Fruit fly (Drosophila melanogaster): ENCODE measurements around the gene CG3609.

The CG3609 gene

DNA sequence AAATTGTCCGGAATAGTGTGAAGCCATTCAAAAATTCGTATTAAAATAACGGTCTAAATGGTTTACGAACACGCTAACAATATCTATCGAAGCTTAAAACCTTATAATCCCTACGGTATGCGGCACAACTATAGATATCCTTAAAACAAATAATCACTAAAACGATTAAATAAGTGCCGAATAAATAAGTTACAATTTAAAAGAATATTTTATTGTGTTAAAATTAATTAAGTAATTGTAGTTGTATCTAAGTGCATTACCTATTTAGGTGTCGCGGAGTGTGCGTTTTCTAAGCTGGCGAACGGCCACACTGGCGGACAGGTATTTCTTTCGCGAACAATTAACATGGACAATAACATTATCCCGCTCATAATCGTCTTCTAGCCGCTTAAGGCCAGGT lies 6.4 kb upstream of the CG3609 start, which contains the start of gene Eogt (continued):
- TF ChIP-seq CG15514 (GFP tag; optimal IDR thresholded peaks at IDR 0.05) (peak; percentile 77), Doc2 (GFP tag; IDR thresholded peaks at IDR 0.05) (0 out of 2 replicates have a peak, but pooled peaks have one; percentile 67), Stat92E (GFP tag; optimal IDR thresholded peaks at IDR 0.05) (peak in 1 of 3 experiments; percentile 79), ems (GFP tag; optimal IDR thresholded peaks at IDR 0.05) (peak; percentile 80), so (GFP tag; IDR thresholded peaks at IDR 0.05) (peak; percentile 94), CG14667 (GFP tag; IDR thresholded peaks at IDR 0.05) (peak; percentile 95), gsb-n (tag; optimal IDR thresholded peaks at IDR 0.05) (peak; percentile 94), trh (GFP tag; optimal IDR thresholded peaks at IDR 0.05) (peak; percentile 82), tio (GFP tag; optimal IDR thresholded peaks at IDR 0.05) (peak; percentile 88), CG3065 (GFP tag; optimal IDR thresholded peaks at IDR 0.05) (peak; percentile 86), CG1233 (GFP tag; optimal IDR thresholded peaks at IDR 0.05) (peak; percentile 86), mam (GFP tag; optimal IDR thresholded peaks at IDR 0.05) (peak; percentile 83), Asciz (GFP tag; optimal IDR thresholded peaks at IDR 0.05) (peak; percentile 69), grau (tag; optimal IDR thresholded peaks at IDR 0.05) (peak; percentile 94), cg (GFP tag; optimal IDR thresholded peaks at IDR 0.05) (no peak), hb (GFP tag; IDR thresholded peaks at IDR 0.05; ENCODE audit: partially characterized antibody) (no peak), CG31224 (GFP tag; IDR thresholded peaks at IDR 0.05) (peak; percentile 90), fd64A (GFP tag; optimal IDR thresholded peaks at IDR 0.05) (peak; percentile 33), D19B (GFP tag; optimal IDR thresholded peaks at IDR 0.05) (peak; percentile 68), CG4854 (GFP tag; optimal IDR thresholded peaks at IDR 0.05) (peak; percentile 71), Meics (GFP tag; optimal IDR thresholded peaks at IDR 0.05) (peak; percentile 87), kay (GFP tag; optimal IDR thresholded peaks at IDR 0.05) (peak; percentile 84), dmrt99B (tag; optimal IDR thresholded peaks at IDR 0.05) (peak; percentile 90), shn (GFP tag; optimal IDR thresholded peaks at IDR 0.05) (peak; percentile 57), toy (GFP tag; IDR thresholded peaks at IDR 0.05) (peak; percentile 88), Hr39 (optimal IDR thresholded peaks at IDR 0.05) (no peak), cwo (GFP tag; optimal IDR thresholded peaks at IDR 0.05) (peak; percentile 70), BEAF-32 (GFP tag; optimal IDR thresholded peaks at IDR 0.05) (peak; percentile 44), CG4328 (GFP tag; optimal IDR thresholded peaks at IDR 0.05) (peak; percentile 60), CkIIα-i1 (GFP tag; IDR thresholded peaks at IDR 0.05) (no peak; the same call in 1 of the 2 replicates), ci (GFP tag; IDR thresholded peaks at IDR 0.05) (peak; percentile 98), Mrtf (GFP tag; IDR thresholded peaks at IDR 0.05) (peak; percentile 91), en (GFP tag; optimal IDR thresholded peaks at IDR 0.05) (peak; percentile 25), tll (GFP tag; optimal IDR thresholded peaks at IDR 0.05) (peak in 1 of 2 experiments; percentile 28), chif (GFP tag; optimal IDR thresholded peaks at IDR 0.05) (peak; percentile 69 to 90), Aef1 (GFP tag; IDR thresholded peaks at IDR 0.05) (peak; percentile 97), CG2712 (tag; optimal IDR thresholded peaks at IDR 0.05) (peak; percentile 95), Fer3 (tag; optimal IDR thresholded peaks at IDR 0.05) (peak; percentile 89), CG34376 (GFP tag; optimal IDR thresholded peaks at IDR 0.05) (peak; percentile 56), salm (tag; optimal IDR thresholded peaks at IDR 0.05) (peak; percentile 90), tx (GFP tag; optimal IDR thresholded peaks at IDR 0.05) (peak; percentile 37), CG2129 (GFP tag; IDR thresholded peaks at IDR 0.05; ENCODE audit: partially characterized antibody) (no peak), NC2β (GFP tag; optimal IDR thresholded peaks at IDR 0.05) (peak; percentile 68), HLHmδ (GFP tag; optimal IDR thresholded peaks at IDR 0.05) (no peak), CG4282 (GFP tag; optimal IDR thresholded peaks at IDR 0.05) (no peak), zfh2 (GFP tag; optimal IDR thresholded peaks at IDR 0.05) (peak; percentile 78), ab (GFP tag; optimal IDR thresholded peaks at IDR 0.05) (peak; percentile 53), CG18476 (GFP tag; optimal IDR thresholded peaks at IDR 0.05) (peak; percentile 86), pum (GFP tag; optimal IDR thresholded peaks at IDR 0.05) (peak; percentile 75), CG3726 (GFP tag; IDR thresholded peaks at IDR 0.05) (peak; percentile 95), gce (GFP tag; IDR thresholded peaks at IDR 0.05) (peak; percentile 95)
